Fruit fly (Drosophila melanogaster): ENCODE results near the gene CG12071.

dm6 chr3R:30865365-30865770 is 15.5 kb downstream of the CG12071 start:
- TF ChIP-seq CG8478 (optimal IDR thresholded peaks at IDR 0.05) (no peak), usp (GFP tag; optimal IDR thresholded peaks at IDR 0.05) (no peak), psq (optimal IDR thresholded peaks at IDR 0.05) (no peak), pan (optimal IDR thresholded peaks at IDR 0.05) (no peak)

Measured in whole organism.